Fruit fly (Drosophila melanogaster) whole organism, embryonic: ENCODE data around the gene COX6B.

Source experiments
- BEAF-32 ChIP-seq: fragments of 200-800 bp; sonication (Bioruptor generic); optimal IDR thresholded peaks from 3 replicates; lab custom pipeline; 2017; ENCODE audit warnings: missing biosample characterization, missing genetic modification characterization, mild to moderate bottlenecking, moderate library complexity, missing genetic modification reagents
- Bdp1 ChIP-seq: fragments of 200-800 bp; sonication (Bioruptor generic); optimal IDR thresholded peaks from 3 replicates; lab custom pipeline; 2016; ENCODE audit warnings: missing biosample characterization, missing genetic modification characterization
- CG10959 ChIP-seq: fragments of 200-800 bp; sonication (Bioruptor generic); IDR thresholded peaks from 2 replicates; pipeline ENCODE4 v1.3.6; 2022; ENCODE audit warnings: missing biosample characterization, missing genetic modification characterization
- CG12391 ChIP-seq: fragments of 200-800 bp; sonication (Bioruptor generic); optimal IDR thresholded peaks from 3 replicates; lab custom pipeline; 2018; ENCODE audit warnings: missing biosample characterization, mild to moderate bottlenecking, missing genetic modification characterization, moderate library complexity
- CG14860 ChIP-seq: fragments of 200-800 bp; sonication (Bioruptor generic); IDR thresholded peaks from 3 replicates; pipeline ENCODE4 v1.3.6; 2022; ENCODE audit warnings: missing biosample characterization, missing genetic modification characterization; ENCODE audit not compliant: partially characterized antibody
- CG1529 ChIP-seq: fragments of 200-800 bp; sonication (Bioruptor generic); optimal IDR thresholded peaks from 3 replicates; lab custom pipeline; 2018; ENCODE audit warnings: missing biosample characterization, missing genetic modification characterization
- CG17328 ChIP-seq: fragments of 200-800 bp; sonication (Bioruptor generic); IDR thresholded peaks from 2 replicates; pipeline ENCODE4 v1.3.6; 2022; ENCODE audit warnings: missing biosample characterization, missing genetic modification characterization
- CG17361 ChIP-seq: fragments of 200-800 bp; sonication (Bioruptor generic); IDR thresholded peaks from 3 replicates; pipeline ENCODE4 v1.3.6; 2022; ENCODE audit warnings: missing biosample characterization, missing genetic modification characterization
- CG18476 ChIP-seq: fragments of 200-800 bp; sonication (Bioruptor generic); optimal IDR thresholded peaks from 2 replicates; lab custom pipeline; 2016; ENCODE audit warnings: missing biosample characterization, mild to moderate bottlenecking, missing genetic modification characterization
- CG18764 ChIP-seq: fragments of 200-800 bp; sonication (Bioruptor generic); optimal IDR thresholded peaks from 3 replicates; lab custom pipeline; 2016; ENCODE audit warnings: missing biosample characterization, missing genetic modification characterization
- CG2116 ChIP-seq: fragments of 200-800 bp; sonication (Bioruptor generic); optimal IDR thresholded peaks from 3 replicates; lab custom pipeline; 2018; ENCODE audit warnings: missing biosample characterization, mild to moderate bottlenecking, missing genetic modification characterization
- CG33557 ChIP-seq: fragments of 200-800 bp; sonication (Bioruptor generic); optimal IDR thresholded peaks from 2 replicates; lab custom pipeline; 2019; ENCODE audit warnings: missing biosample characterization, mild to moderate bottlenecking, missing genetic modification characterization, moderate library complexity
- CG3726 ChIP-seq: fragments of 200-800 bp; sonication (Bioruptor generic); IDR thresholded peaks from 3 replicates; pipeline ENCODE4, ENCODE4 v1.3.6; 2022; ENCODE audit warnings: missing biosample characterization, missing genetic modification characterization
- CG4707 ChIP-seq: fragments of 200-800 bp; sonication (Bioruptor generic); optimal IDR thresholded peaks from 2 replicates; lab custom pipeline; 2018; ENCODE audit warnings: missing biosample characterization, mild to moderate bottlenecking, missing genetic modification characterization, moderate library complexity
- CG7745 ChIP-seq: fragments of 200-800 bp; sonication (Bioruptor generic); optimal IDR thresholded peaks from 2 replicates; lab custom pipeline; 2018; ENCODE audit warnings: missing biosample characterization, mild to moderate bottlenecking, missing genetic modification characterization, moderate library complexity
- CG8944 ChIP-seq: fragments of 200-800 bp; sonication (Bioruptor generic); optimal IDR thresholded peaks from 3 replicates; lab custom pipeline; 2016; ENCODE audit warnings: missing biosample characterization, missing genetic modification characterization
- CG9817 ChIP-seq: fragments of 200-800 bp; sonication (Bioruptor generic); optimal IDR thresholded peaks from 2 replicates; lab custom pipeline; 2018; ENCODE audit warnings: missing biosample characterization, mild to moderate bottlenecking, missing genetic modification characterization, moderate library complexity
- Dek ChIP-seq: fragments of 200-800 bp; sonication (Bioruptor generic); optimal IDR thresholded peaks from 3 replicates; lab custom pipeline; 2019; ENCODE audit warnings: missing biosample characterization, mild to moderate bottlenecking, missing genetic modification characterization, moderate library complexity
- Dref ChIP-seq: fragments of 200-800 bp; sonication (Bioruptor generic); IDR thresholded peaks from 2 replicates; pipeline ENCODE4 v1.3.6; 2022; ENCODE audit warnings: missing biosample characterization, missing genetic modification characterization
- Ets97D ChIP-seq: fragments of 200-800 bp; sonication (Bioruptor generic); optimal IDR thresholded peaks from 3 replicates; lab custom pipeline; 2016; ENCODE audit warnings: missing biosample characterization, missing genetic modification characterization
- Gug ChIP-seq: fragments of 200-800 bp; sonication (Bioruptor generic); IDR thresholded peaks from 4 replicates; pipeline ENCODE4 v1.3.6; 2022; ENCODE audit warnings: missing biosample characterization, missing genetic modification characterization
- H2.0 ChIP-seq: fragments of 200-800 bp; sonication (Bioruptor generic); IDR thresholded peaks from 2 replicates; pipeline ENCODE4 v1.3.6; 2022; ENCODE audit warnings: missing biosample characterization, missing genetic modification characterization
- HLH4C ChIP-seq: fragments of 200-800 bp; sonication (Bioruptor generic); IDR thresholded peaks from 3 replicates; pipeline ENCODE4 v1.3.6; 2022; ENCODE audit warnings: missing biosample characterization, missing genetic modification characterization; ENCODE audit not compliant: partially characterized antibody
- HLHmδ ChIP-seq: fragments of 200-800 bp; sonication (Bioruptor generic); optimal IDR thresholded peaks from 2 replicates; lab custom pipeline; 2018; ENCODE audit warnings: missing biosample characterization, mild to moderate bottlenecking, missing genetic modification characterization, moderate library complexity
- Hand ChIP-seq: fragments of 200-800 bp; sonication (Bioruptor generic); optimal IDR thresholded peaks from 2 replicates; lab custom pipeline; 2017; ENCODE audit warnings: mild to moderate bottlenecking, missing biosample characterization, missing genetic modification reagents, missing genetic modification characterization
- HmgZ ChIP-seq: fragments of 200-800 bp; sonication (Bioruptor generic); optimal IDR thresholded peaks from 2 replicates; lab custom pipeline; 2018; ENCODE audit warnings: missing biosample characterization, mild to moderate bottlenecking, missing genetic modification characterization
- Hr39 ChIP-seq: fragments of >200 bp; optimal IDR thresholded peaks from 2 replicates; lab custom pipeline; 2017
- Kr ChIP-seq: fragments of 200-800 bp; sonication (Bioruptor generic); optimal IDR thresholded peaks from 2 replicates; lab custom pipeline; 2017; ENCODE audit warnings: missing biosample characterization, mild to moderate bottlenecking, missing genetic modification characterization
- Lim3 ChIP-seq: fragments of 200-800 bp; sonication (Bioruptor generic); IDR thresholded peaks from 2 replicates; pipeline ENCODE4 v1.3.6; 2022; ENCODE audit warnings: missing biosample characterization, missing genetic modification characterization
- Mad ChIP-seq: fragments of 200-800 bp; sonication (Bioruptor generic); optimal IDR thresholded peaks from 2 replicates; lab custom pipeline; 2016; ENCODE audit warnings: missing biosample characterization, missing genetic modification characterization
- NFAT ChIP-seq: fragments of 200-800 bp; sonication (Bioruptor generic); IDR thresholded peaks from 2 replicates; pipeline ENCODE4 v1.3.6; 2022; ENCODE audit warnings: missing biosample characterization, missing genetic modification characterization
- NK7.1 ChIP-seq: fragments of 200-800 bp; sonication (Bioruptor generic); optimal IDR thresholded peaks from 3 replicates; lab custom pipeline; 2016; ENCODE audit warnings: missing biosample characterization, missing genetic modification characterization
- Stat92E ChIP-seq, 3 experiments: fragments of >200 bp in 2 of 3; fragments of 200-800 bp in 1 of 3; sonication (Bioruptor generic) in 1 of 3; optimal IDR thresholded peaks; 2 replicates each; lab custom pipeline; 2017 to 2019; ENCODE audit warnings: missing biosample characterization in 3 of 3, missing genetic modification characterization in 3 of 3, mild to moderate bottlenecking in 1 of 3, moderate library complexity in 1 of 3
- Taf1 ChIP-seq: fragments of 200-800 bp; sonication (Bioruptor generic); IDR thresholded peaks from 2 replicates; pipeline ENCODE4 v1.3.6; 2022; ENCODE audit warnings: missing biosample characterization, missing genetic modification characterization
- br ChIP-seq: fragments of >200 bp; optimal IDR thresholded peaks from 2 replicates; lab custom pipeline; 2017
- crp ChIP-seq, 2 experiments: fragments of 200-800 bp; sonication (Bioruptor generic); optimal IDR thresholded peaks; 2 replicates in 1 of 2; 3 replicates in 1 of 2; lab custom pipeline; 2017; ENCODE audit warnings: missing biosample characterization in 2 of 2, missing genetic modification characterization in 2 of 2, mild to moderate bottlenecking in 1 of 2, moderate library complexity in 1 of 2
- disco-r ChIP-seq: fragments of 200-800 bp; sonication (Bioruptor generic); optimal IDR thresholded peaks from 2 replicates; lab custom pipeline; 2016; ENCODE audit warnings: missing biosample characterization, missing genetic modification characterization
- dmrt11E ChIP-seq: fragments of 200-800 bp; sonication (Bioruptor generic); optimal IDR thresholded peaks from 3 replicates; lab custom pipeline; 2018; ENCODE audit warnings: missing biosample characterization, mild to moderate bottlenecking, missing genetic modification characterization, moderate library complexity
- fd96Cb ChIP-seq: fragments of 200-800 bp; sonication (Bioruptor generic); optimal IDR thresholded peaks from 2 replicates; lab custom pipeline; 2018; ENCODE audit warnings: missing biosample characterization, mild to moderate bottlenecking, missing genetic modification characterization, moderate library complexity
- hbn ChIP-seq: fragments of 200-800 bp; sonication (Bioruptor generic); IDR thresholded peaks from 2 replicates; pipeline ENCODE4 v1.3.6; 2022; ENCODE audit warnings: missing biosample characterization, missing genetic modification characterization; ENCODE audit not compliant: partially characterized antibody
- lola ChIP-seq, 3 experiments: fragments of >200 bp in 2 of 3; fragments of 200-800 bp in 1 of 3; sonication (Bioruptor generic) in 1 of 3; optimal IDR thresholded peaks; 2 replicates each; lab custom pipeline; 2017 to 2019; ENCODE audit warnings: missing biosample characterization in 3 of 3, missing genetic modification characterization in 3 of 3, mild to moderate bottlenecking in 1 of 3, moderate library complexity in 1 of 3
- oc ChIP-seq: fragments of 200-800 bp; sonication (Bioruptor generic); optimal IDR thresholded peaks from 2 replicates; lab custom pipeline; 2018; ENCODE audit warnings: missing biosample characterization, mild to moderate bottlenecking, missing genetic modification characterization, moderate library complexity
- peb ChIP-seq: fragments of 200-800 bp; sonication (Bioruptor generic); IDR thresholded peaks from 2 replicates; pipeline ENCODE4 v1.3.6; 2022; ENCODE audit warnings: missing biosample characterization, missing genetic modification characterization
- prd ChIP-seq, 3 experiments: fragments of >200 bp in 2 of 3; fragments of 200-800 bp in 1 of 3; sonication (Bioruptor generic) in 1 of 3; optimal IDR thresholded peaks in 2 of 3; IDR thresholded peaks in 1 of 3; 2 replicates in 2 of 3; 3 replicates in 1 of 3; pipeline versions ENCODE4 v1.3.6 to Lab custom; 2017 to 2022; ENCODE audit warnings: missing biosample characterization in 1 of 3, missing genetic modification characterization in 1 of 3
- rib ChIP-seq: fragments of 200-800 bp; sonication (Bioruptor generic); IDR thresholded peaks from 2 replicates; pipeline ENCODE4 v1.3.6; 2022; ENCODE audit warnings: missing biosample characterization, missing genetic modification characterization
- scrt ChIP-seq: fragments of 200-800 bp; sonication (Bioruptor generic); optimal IDR thresholded peaks from 2 replicates; lab custom pipeline; 2018; ENCODE audit warnings: missing biosample characterization, mild to moderate bottlenecking, missing genetic modification characterization, moderate library complexity
- sqz ChIP-seq: fragments of 200-800 bp; sonication (Bioruptor generic); optimal IDR thresholded peaks from 3 replicates; lab custom pipeline; 2018; ENCODE audit warnings: missing biosample characterization, mild to moderate bottlenecking, missing genetic modification characterization
- tll ChIP-seq, 2 experiments: fragments of 200-800 bp in 1 of 2; fragments of >200 bp in 1 of 2; sonication (Bioruptor generic) in 1 of 2; optimal IDR thresholded peaks; 2 replicates each; lab custom pipeline; 2017 to 2019; ENCODE audit warnings: missing biosample characterization in 2 of 2, missing genetic modification characterization in 2 of 2, mild to moderate bottlenecking in 1 of 2, moderate library complexity in 1 of 2
- tup ChIP-seq: fragments of 200-800 bp; sonication (Bioruptor generic); optimal IDR thresholded peaks from 2 replicates; lab custom pipeline; 2016; ENCODE audit warnings: missing biosample characterization, mild to moderate bottlenecking, missing genetic modification characterization, moderate library complexity
- zf30C ChIP-seq: fragments of 200-800 bp; sonication (Bioruptor generic); optimal IDR thresholded peaks from 3 replicates; lab custom pipeline; 2018; ENCODE audit warnings: missing biosample characterization, mild to moderate bottlenecking, missing genetic modification characterization

Gene COX6B

dm6 chrX:19748565-19748964 is 4.4 kb upstream of the COX6B start (continued):
- TF ChIP-seq HLHmδ (GFP tag; lab: Kevin White, UChicago) = no peak
- peak; percentile 86 for TF ChIP-seq Dref (GFP tag; lab: Robert Waterston, UW)
- peak in 1 of 2 experiments; percentile 59 for TF ChIP-seq crp (GFP tag; optimal IDR thresholded peaks at IDR 0.05; lab: Kevin White, UChicago)
- TF ChIP-seq NFAT (GFP tag; lab: Robert Waterston, UW) = no peak
- no peak for TF ChIP-seq dmrt11E (tag; lab: Kevin White, UChicago)
- TF ChIP-seq Ets97D (GFP tag; lab: Kevin White, UChicago) = peak; percentile 41
- TF ChIP-seq CG10959 (GFP tag; lab: Robert Waterston, UW) = no peak
- TF ChIP-seq disco-r (GFP tag; lab: Kevin White, UChicago) = no peak
- TF ChIP-seq H2.0 (GFP tag; lab: Robert Waterston, UW) = no peak
- no peak for TF ChIP-seq Lim3 (GFP tag; lab: Robert Waterston, UW)
- peak; percentile 87 for TF ChIP-seq CG2116 (GFP tag; lab: Kevin White, UChicago)
- TF ChIP-seq Mad = no peak
- TF ChIP-seq peb = no peak
- peak; percentile 24; the same call in 1 of the 3 replicates for TF ChIP-seq HLH4C (GFP tag; lab: Robert Waterston, UW)
- no peak for TF ChIP-seq fd96Cb (tag; lab: Kevin White, UChicago)
- peak; percentile 53 for TF ChIP-seq HmgZ
- no peak for TF ChIP-seq Stat92E (GFP tag; optimal IDR thresholded peaks at IDR 0.05; lab: Kevin White, UChicago)
- no peak for TF ChIP-seq CG17328
- TF ChIP-seq br (lab: Kevin White, UChicago) = no peak
- no peak for TF ChIP-seq prd (optimal IDR thresholded peaks at IDR 0.05; lab: Kevin White, UChicago)
- TF ChIP-seq prd (GFP tag; IDR thresholded peaks at IDR 0.05; lab: Robert Waterston, UW) = no peak
- no peak for TF ChIP-seq CG9817 (tag; lab: Kevin White, UChicago)
- no peak for TF ChIP-seq Hr39 (lab: Kevin White, UChicago)
- no peak for TF ChIP-seq CG4707 (GFP tag; lab: Kevin White, UChicago)
- no peak for TF ChIP-seq lola (GFP tag; optimal IDR thresholded peaks at IDR 0.05; lab: Kevin White, UChicago)
- no peak for TF ChIP-seq Hand (GFP tag; lab: Kevin White, UChicago)
- no peak for TF ChIP-seq sqz (GFP tag; lab: Kevin White, UChicago)
- TF ChIP-seq CG8944 (GFP tag; lab: Kevin White, UChicago) = no peak
- no peak for TF ChIP-seq zf30C (GFP tag; lab: Kevin White, UChicago)
- no peak for TF ChIP-seq Gug (GFP tag; lab: Robert Waterston, UW)
- TF ChIP-seq Taf1 (GFP tag; lab: Robert Waterston, UW) = no peak
- no peak for TF ChIP-seq rib
- TF ChIP-seq Kr (GFP tag; lab: Kevin White, UChicago) = no peak
- TF ChIP-seq NK7.1 (GFP tag; lab: Kevin White, UChicago) = no peak
- no peak for TF ChIP-seq Bdp1 (GFP tag; lab: Kevin White, UChicago)
- peak; percentile 64 for TF ChIP-seq BEAF-32
- TF ChIP-seq oc (tag; lab: Kevin White, UChicago) = no peak
- TF ChIP-seq CG1529 (GFP tag; lab: Kevin White, UChicago) = no peak
- TF ChIP-seq CG14860 (GFP tag; lab: Robert Waterston, UW) = no peak
- TF ChIP-seq CG33557 (GFP tag; lab: Kevin White, UChicago) = no peak
- no peak for TF ChIP-seq CG3726 (GFP tag; lab: Robert Waterston, UW)
- no peak for TF ChIP-seq tll (GFP tag; optimal IDR thresholded peaks at IDR 0.05; lab: Kevin White, UChicago)
- no peak for TF ChIP-seq CG18476 (GFP tag; lab: Kevin White, UChicago)
- TF ChIP-seq Dek (tag; lab: Kevin White, UChicago) = no peak
- TF ChIP-seq hbn (GFP tag; lab: Robert Waterston, UW) = no peak
- no peak for TF ChIP-seq CG17361 (GFP tag; lab: Robert Waterston, UW)
- TF ChIP-seq tup (GFP tag; lab: Kevin White, UChicago) = no peak
- no peak for TF ChIP-seq CG12391 (tag; lab: Kevin White, UChicago)
- TF ChIP-seq CG18764 (GFP tag; lab: Kevin White, UChicago) = no peak
- TF ChIP-seq CG7745 = no peak
- no peak for TF ChIP-seq scrt (GFP tag; lab: Kevin White, UChicago)
